Worm (Caenorhabditis elegans): ENCODE results near the gene tni-4.
"Not testable (repeated sequence)": the region's sequence is repeated elsewhere in the genome, so short reads cannot be mapped to it uniquely, and the experiment has no call there.

The tni-4 gene

ce11 chrIV:5209390-5209789 is 5.0 kb downstream of the tni-4 start, which contains the start of the genes Y59E9AL.36 and nbet-1:
TSS of gene Y59E9AL.36 (minus strand) at chrIV:5209481.
TSS of gene nbet-1 (plus strand) at chrIV:5209501.
- no peak for TF ChIP-seq unc-62 (GFP tag; optimal IDR thresholded peaks at IDR 0.05)

- no peak for TF ChIP-seq unc-62 (GFP tag; optimal IDR thresholded peaks at IDR 0.05)
Measured at ce11 chrIV:5210606-5211005, 6.2 kb downstream of the tni-4 start.

ce11 chrIV:5215092-5215491 is 10.7 kb downstream of the tni-4 start, which contains the start of gene Y59E9AL.4:
TSS of gene Y59E9AL.4 (minus strand) at chrIV:5215192.
- TF ChIP-seq unc-62 (GFP tag; optimal IDR thresholded peaks at IDR 0.05), result no peak

- no peak for TF ChIP-seq unc-62 (GFP tag; optimal IDR thresholded peaks at IDR 0.05)
Measured at ce11 chrIV:5216349-5216748, 12.0 kb downstream of the tni-4 start.

ce11 chrIV:5218496-5218895 is 14.1 kb downstream of the tni-4 start, which contains the start of gene nsph-4.2:
TSS of gene nsph-4.2 (plus strand) at chrIV:5218796.
- TF ChIP-seq unc-62 (GFP tag; optimal IDR thresholded peaks at IDR 0.05), result not testable (repeated sequence)

- no peak for TF ChIP-seq unc-62 (GFP tag; optimal IDR thresholded peaks at IDR 0.05)
Measured at ce11 chrIV:5221721-5222120, 17.3 kb downstream of the tni-4 start.

- no peak for TF ChIP-seq unc-62 (GFP tag; optimal IDR thresholded peaks at IDR 0.05)
Measured at ce11 chrIV:5224238-5224637, 19.8 kb downstream of the tni-4 start, which contains the start of gene Y59E9AL.8. TSS of gene Y59E9AL.8 (minus strand) at chrIV:5224338.

- not testable (repeated sequence) for TF ChIP-seq unc-62 (GFP tag; optimal IDR thresholded peaks at IDR 0.05)
Measured at ce11 chrIV:5225277-5225822, 21.0 kb downstream of the tni-4 start, which contains the start of gene cylc-1. TSS of gene cylc-1 (minus strand) at chrIV:5225772.

ce11 chrIV:5226552-5226951 is 22.2 kb downstream of the tni-4 start, which contains the start of gene nsph-4.1:
TSS of gene nsph-4.1 (plus strand) at chrIV:5226852.
- TF ChIP-seq unc-62 (GFP tag; optimal IDR thresholded peaks at IDR 0.05), result not testable (repeated sequence)

ce11 chrIV:5228619-5229018 is 24.2 kb downstream of the tni-4 start, which contains the start of gene thn-6:
TSS of gene thn-6 (plus strand) at chrIV:5228919.
- no peak for TF ChIP-seq unc-62 (GFP tag; optimal IDR thresholded peaks at IDR 0.05)

- no peak for TF ChIP-seq unc-62 (GFP tag; optimal IDR thresholded peaks at IDR 0.05)
Measured at ce11 chrIV:5230530-5230929, 26.1 kb downstream of the tni-4 start, which contains the start of gene thn-5. TSS of gene thn-5 (plus strand) at chrIV:5230830.

ce11 chrIV:5254678-5255077 is 50.3 kb downstream of the tni-4 start, which contains the start of gene F36H12.10:
TSS of gene F36H12.10 (minus strand) at chrIV:5254778.
- TF ChIP-seq unc-62 (GFP tag; optimal IDR thresholded peaks at IDR 0.05), result not testable (repeated sequence)
